Fruit fly (Drosophila melanogaster) S2 (cell line): Measurements from ENCODE around the gene CG7133.

Experiments used
- CG8478 ChIP-seq: fragments of >200 bp; optimal IDR thresholded peaks from 2 replicates; lab custom pipeline; 2018
- CTCF ChIP-seq, 2 experiments: fragments of >200 bp; optimal IDR thresholded peaks; 2 replicates each; lab custom pipeline; 2018

dm6 chr3L:22071687-22072394 lies 2.5 kb downstream of the CG7133 start, which contains the start of gene CG7139:
- TF ChIP-seq CTCF (optimal IDR thresholded peaks at IDR 0.05; lab: Kevin White, UChicago) (no peak), CG8478 (lab: Kevin White, UChicago) (no peak)
